Fruit fly (Drosophila melanogaster) whole organism, prepupa: ENCODE measurements around the gene CG9951.

Experiments used
- Blimp-1 ChIP-seq: fragments of 200-800 bp; sonication (Bioruptor generic); optimal IDR thresholded peaks from 3 replicates; lab custom pipeline; 2017; ENCODE audit warnings: missing biosample characterization, missing genetic modification characterization, mild to moderate bottlenecking, moderate library complexity, missing genetic modification reagents
- CG10631 ChIP-seq: fragments of 200-800 bp; sonication (Bioruptor generic); optimal IDR thresholded peaks from 2 replicates; lab custom pipeline; 2016; ENCODE audit warnings: missing biosample characterization, missing genetic modification characterization
- CG11294 ChIP-seq: fragments of 200-800 bp; sonication (Bioruptor generic); IDR thresholded peaks from 2 replicates; pipeline ENCODE4 v1.3.6; 2022; ENCODE audit warnings: missing biosample characterization, missing genetic modification characterization
- CG16779 ChIP-seq: fragments of 200-800 bp; sonication (Bioruptor generic); optimal IDR thresholded peaks from 3 replicates; lab custom pipeline; 2017; ENCODE audit warnings: missing biosample characterization, mild to moderate bottlenecking, missing genetic modification characterization
- CG3032 ChIP-seq: fragments of 200-800 bp; optimal IDR thresholded peaks from 2 replicates; lab custom pipeline; 2019; ENCODE audit warnings: missing biosample characterization, mild to moderate bottlenecking, missing genetic modification characterization, moderate library complexity
- CG6163 ChIP-seq: fragments of 200-800 bp; sonication (Bioruptor generic); IDR thresholded peaks from 3 replicates; pipeline ENCODE4 v1.3.6; 2022; ENCODE audit warnings: missing biosample characterization, missing genetic modification characterization
- CG6276 ChIP-seq: fragments of 200-800 bp; sonication (Bioruptor generic); optimal IDR thresholded peaks from 2 replicates; lab custom pipeline; 2017; ENCODE audit warnings: missing biosample characterization, mild to moderate bottlenecking, missing genetic modification characterization
- CG6808 ChIP-seq: fragments of 200-800 bp; sonication (Bioruptor generic); optimal IDR thresholded peaks from 3 replicates; lab custom pipeline; 2017; ENCODE audit warnings: missing biosample characterization, missing genetic modification characterization, mild to moderate bottlenecking, moderate library complexity, missing genetic modification reagents
- CG8319 ChIP-seq: fragments of 200-800 bp; sonication (Bioruptor generic); optimal IDR thresholded peaks from 3 replicates; lab custom pipeline; 2016; ENCODE audit warnings: missing biosample characterization, missing genetic modification characterization
- CG8632 ChIP-seq: fragments of 200-800 bp; sonication (Bioruptor generic); optimal IDR thresholded peaks from 3 replicates; lab custom pipeline; 2016; ENCODE audit warnings: missing biosample characterization, missing genetic modification characterization
- Eip75B ChIP-seq: fragments of 200-800 bp; sonication (Bioruptor generic); optimal IDR thresholded peaks from 3 replicates; lab custom pipeline; 2016; ENCODE audit warnings: missing biosample characterization, missing genetic modification characterization
- Eip78C ChIP-seq: fragments of 200-800 bp; sonication (Bioruptor generic); peaks from one replicate; lab custom pipeline; 2016; ENCODE audit warnings: missing biosample characterization, missing genetic modification characterization
- Eip93F ChIP-seq: fragments of 200-800 bp; sonication (Bioruptor generic); optimal IDR thresholded peaks from 2 replicates; lab custom pipeline; 2016; ENCODE audit warnings: missing biosample characterization, mild to moderate bottlenecking, missing genetic modification characterization
- Ets21C ChIP-seq: fragments of 200-800 bp; sonication (Bioruptor generic); optimal IDR thresholded peaks from 3 replicates; lab custom pipeline; 2016; ENCODE audit warnings: missing biosample characterization, missing genetic modification characterization
- Hr38 ChIP-seq: sonication (Bioruptor generic); optimal IDR thresholded peaks from 2 replicates; lab custom pipeline; 2016; ENCODE audit warnings: missing biosample characterization, missing genetic modification characterization
- Hr39 ChIP-seq: fragments of 200-800 bp; sonication (Bioruptor generic); optimal IDR thresholded peaks from 2 replicates; lab custom pipeline; 2016; ENCODE audit warnings: missing biosample characterization, missing genetic modification characterization
- Lpt ChIP-seq: fragments of 200-800 bp; sonication (Bioruptor generic); optimal IDR thresholded peaks from 3 replicates; lab custom pipeline; 2016; ENCODE audit warnings: missing biosample characterization, missing genetic modification characterization
- OdsH ChIP-seq: fragments of 200-800 bp; sonication (Bioruptor generic); optimal IDR thresholded peaks from 3 replicates; lab custom pipeline; 2016; ENCODE audit warnings: missing biosample characterization, missing genetic modification characterization
- Smox ChIP-seq: fragments of 200-800 bp; sonication (Bioruptor generic); optimal IDR thresholded peaks from 3 replicates; lab custom pipeline; 2016; ENCODE audit warnings: missing biosample characterization, missing genetic modification characterization
- Sox102F ChIP-seq: fragments of 200-800 bp; sonication (Bioruptor generic); optimal IDR thresholded peaks from 2 replicates; lab custom pipeline; 2016; ENCODE audit warnings: missing biosample characterization, mild to moderate bottlenecking, missing genetic modification characterization
- Sox14 ChIP-seq: fragments of 200-800 bp; sonication (Bioruptor generic); optimal IDR thresholded peaks from 3 replicates; lab custom pipeline; 2016; ENCODE audit warnings: missing biosample characterization, missing genetic modification characterization
- Sox15 ChIP-seq: fragments of 200-800 bp; sonication (Bioruptor generic); optimal IDR thresholded peaks from 3 replicates; lab custom pipeline; 2016; ENCODE audit warnings: missing biosample characterization, missing genetic modification characterization
- cyc ChIP-seq: fragments of 200-800 bp; sonication (Bioruptor generic); optimal IDR thresholded peaks from 3 replicates; lab custom pipeline; 2016; ENCODE audit warnings: missing biosample characterization, missing genetic modification characterization
- dsx ChIP-seq: fragments of 200-800 bp; optimal IDR thresholded peaks from 3 replicates; lab custom pipeline; 2019; ENCODE audit warnings: missing biosample characterization, mild to moderate bottlenecking, missing genetic modification characterization, moderate library complexity; ENCODE audit not compliant: poor library complexity, severe bottlenecking
- eg ChIP-seq: fragments of 200-800 bp; sonication (Bioruptor generic); IDR thresholded peaks from 3 replicates; pipeline ENCODE4 v1.3.6; 2022; ENCODE audit warnings: missing biosample characterization, missing genetic modification characterization
- esn ChIP-seq: fragments of 200-800 bp; sonication (Bioruptor generic); optimal IDR thresholded peaks from 2 replicates; lab custom pipeline; 2016; ENCODE audit warnings: missing biosample characterization, mild to moderate bottlenecking, missing genetic modification characterization, moderate library complexity
- fd59A ChIP-seq: fragments of 200-800 bp; sonication (Bioruptor generic); optimal IDR thresholded peaks from 2 replicates; lab custom pipeline; 2017; ENCODE audit warnings: missing biosample characterization, mild to moderate bottlenecking, missing genetic modification characterization, missing genetic modification reagents
- fd85E ChIP-seq: fragments of 200-800 bp; sonication (Bioruptor generic); optimal IDR thresholded peaks from 3 replicates; lab custom pipeline; 2016; ENCODE audit warnings: missing biosample characterization, missing genetic modification characterization
- lz ChIP-seq: fragments of 200-800 bp; sonication (Bioruptor generic); optimal IDR thresholded peaks from 3 replicates; lab custom pipeline; 2016; ENCODE audit warnings: missing biosample characterization, missing genetic modification characterization
- net ChIP-seq: fragments of 200-800 bp; sonication (Bioruptor generic); optimal IDR thresholded peaks from 3 replicates; lab custom pipeline; 2016; ENCODE audit warnings: missing biosample characterization, missing genetic modification characterization
- pdm3 ChIP-seq: fragments of 200-800 bp; sonication (Bioruptor generic); optimal IDR thresholded peaks from 3 replicates; lab custom pipeline; 2016; ENCODE audit warnings: missing biosample characterization, missing genetic modification characterization
- spab ChIP-seq: fragments of 200-800 bp; sonication (Bioruptor generic); optimal IDR thresholded peaks from 2 replicates; lab custom pipeline; 2017; ENCODE audit warnings: missing biosample characterization, mild to moderate bottlenecking, missing genetic modification characterization, missing genetic modification reagents
- ss ChIP-seq, 2 experiments: fragments of 200-800 bp; sonication (Bioruptor generic); optimal IDR thresholded peaks; 2 replicates in 1 of 2; 3 replicates in 1 of 2; lab custom pipeline; 2017 to 2018; ENCODE audit warnings: mild to moderate bottlenecking in 2 of 2, missing biosample characterization in 2 of 2, missing genetic modification characterization in 2 of 2, moderate library complexity in 1 of 2
- svp ChIP-seq: fragments of 200-800 bp; sonication (Bioruptor generic); peaks from one replicate; lab custom pipeline; 2016; ENCODE audit warnings: missing biosample characterization, missing genetic modification characterization
- topi ChIP-seq: fragments of 200-800 bp; sonication (Bioruptor generic); optimal IDR thresholded peaks from 3 replicates; lab custom pipeline; 2016; ENCODE audit warnings: missing biosample characterization, missing genetic modification characterization

Gene CG9951

DNA sequence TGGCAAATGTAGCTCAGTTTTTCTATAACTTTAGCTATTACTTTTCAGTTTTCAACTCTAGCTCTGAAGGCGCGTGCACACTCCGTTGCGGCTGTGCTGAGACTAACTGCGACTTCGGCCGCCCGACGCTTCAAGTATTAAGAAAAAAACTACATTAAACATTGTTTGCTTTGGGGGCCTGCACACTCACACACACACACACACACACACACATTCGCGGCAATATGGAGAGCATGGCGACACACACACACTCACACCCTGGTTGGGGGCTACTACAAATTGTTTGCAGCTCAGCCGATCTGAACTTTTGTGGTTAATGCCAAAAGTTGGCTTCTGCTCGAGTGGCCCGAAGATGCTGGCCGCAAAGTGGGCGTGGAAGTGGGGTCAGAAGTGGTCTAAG, 34.0 kb upstream of the CG9951 start, which contains the start of gene CG13024:
Gene CG13024 (minus strand): TSS at position 108 of the 400 bp plus-strand sequence.
- TF ChIP-seq cyc (GFP tag; lab: Kevin White, UChicago) (no peak), OdsH (GFP tag; lab: Kevin White, UChicago) (no peak), Lpt (no peak), pdm3 (no peak), net (GFP tag; lab: Kevin White, UChicago) (no peak), Sox15 (GFP tag; lab: Kevin White, UChicago) (no peak)

DNA sequence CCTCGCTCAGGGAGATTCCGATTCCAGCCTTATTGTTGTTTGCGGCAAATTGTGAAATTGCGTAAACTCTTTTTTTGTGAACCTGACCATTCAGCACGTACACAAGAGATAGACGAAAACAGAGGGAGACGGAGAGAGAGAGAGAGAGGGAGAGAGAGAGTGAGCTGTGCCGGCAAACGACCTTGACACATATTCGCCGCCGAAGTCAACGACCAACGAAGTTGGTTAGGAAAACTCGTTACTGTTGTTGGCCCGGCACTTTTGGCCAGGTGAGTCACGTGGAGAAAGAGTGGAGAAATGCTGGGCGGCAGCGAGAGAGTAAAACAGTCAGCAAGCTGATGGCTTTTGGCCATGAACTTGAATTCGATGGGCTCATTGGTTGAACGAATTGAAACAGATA, 33.0 kb upstream of the CG9951 start:
- TF ChIP-seq Blimp-1 (peak; percentile 34), OdsH (GFP tag; lab: Kevin White, UChicago) (no peak), Eip75B (GFP tag; lab: Kevin White, UChicago) (peak; percentile 27), CG3032 (tag; lab: Kevin White, UChicago) (no peak)

DNA sequence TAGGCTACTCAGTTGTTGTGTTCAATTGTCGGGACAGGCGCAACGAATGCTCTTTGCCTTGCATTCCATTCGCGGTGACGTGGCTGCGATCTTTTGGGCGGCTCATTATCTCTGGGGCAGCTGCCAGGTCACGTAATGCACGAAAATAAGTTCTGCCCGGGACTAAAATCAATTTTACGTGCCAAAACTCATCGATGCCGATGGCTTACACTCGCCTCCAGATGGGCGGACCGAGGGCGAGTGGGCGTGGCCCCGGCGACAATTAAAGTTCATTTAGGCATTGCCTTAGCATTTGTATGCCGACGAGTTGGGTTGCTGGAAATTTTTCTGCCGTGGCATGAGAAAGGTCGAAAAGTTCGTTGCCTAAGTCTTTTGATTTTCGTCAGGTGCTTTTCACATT, 26.2 kb upstream of the CG9951 start:
- TF ChIP-seq Blimp-1 (no peak), lz (GFP tag; lab: Kevin White, UChicago) (no peak), CG8632 (GFP tag; lab: Kevin White, UChicago) (no peak), CG11294 (no peak), CG6163 (GFP tag; lab: Robert Waterston, UW) (no peak), CG8319 (GFP tag; lab: Kevin White, UChicago) (no peak), fd59A (GFP tag; lab: Kevin White, UChicago) (no peak), CG3032 (tag; lab: Kevin White, UChicago) (no peak), Hr38 (no peak), svp (no peak), Ets21C (GFP tag; lab: Kevin White, UChicago) (no peak), CG10631 (no peak), Sox15 (GFP tag; lab: Kevin White, UChicago) (no peak), net (GFP tag; lab: Kevin White, UChicago) (no peak), OdsH (GFP tag; lab: Kevin White, UChicago) (no peak), eg (GFP tag; lab: Robert Waterston, UW) (no peak), esn (GFP tag; lab: Kevin White, UChicago) (no peak), fd85E (GFP tag; lab: Kevin White, UChicago) (no peak), Eip93F (GFP tag; lab: Kevin White, UChicago) (no peak)
- TF ChIP-seq, all 60 proteins: peak for 0

dm6 chr3L:16840540-16840939, 22.4 kb upstream of the CG9951 start:
- TF ChIP-seq Eip78C (GFP tag; lab: Kevin White, UChicago): peak; percentile 66
- TF ChIP-seq spab (GFP tag; lab: Kevin White, UChicago): peak; percentile 16
- no peak for TF ChIP-seq Hr39 (GFP tag; lab: Kevin White, UChicago)
- TF ChIP-seq esn (GFP tag; lab: Kevin White, UChicago): no peak
- peak; percentile 5 for TF ChIP-seq CG3032 (tag; lab: Kevin White, UChicago)
- no peak for TF ChIP-seq CG16779 (tag; lab: Kevin White, UChicago)
- peak; percentile 5 for TF ChIP-seq CG6808
- TF ChIP-seq Smox (GFP tag; lab: Kevin White, UChicago): no peak
- TF ChIP-seq CG8632 (GFP tag; lab: Kevin White, UChicago): peak; percentile 3
- TF ChIP-seq ss (GFP tag; optimal IDR thresholded peaks at IDR 0.05; lab: Kevin White, UChicago): peak in 1 of 2 experiments; percentile 22
- TF ChIP-seq pdm3: peak; percentile 7
- TF ChIP-seq CG6276 (GFP tag; lab: Kevin White, UChicago): no peak
- TF ChIP-seq, all 60 proteins: peak for 7

- peak; percentile 54 for TF ChIP-seq dsx (GFP tag; lab: Kevin White, UChicago)
- peak; percentile 50 for TF ChIP-seq Sox14
- no peak for TF ChIP-seq topi
- no peak for TF ChIP-seq svp
- peak; percentile 11 for TF ChIP-seq lz (GFP tag; lab: Kevin White, UChicago)
- peak; percentile 19 for TF ChIP-seq CG3032 (tag; lab: Kevin White, UChicago)
- peak; percentile 99 for TF ChIP-seq CG6808
- no peak for TF ChIP-seq Sox102F (GFP tag; lab: Kevin White, UChicago)
- TF ChIP-seq Eip78C (GFP tag; lab: Kevin White, UChicago): peak; percentile 62
- TF ChIP-seq, all 60 proteins: peak for 6
These were observed 20.8 kb upstream of the CG9951 start, which contains the start of gene TSG101 for dm6 chr3L:16842087-16842567. Gene TSG101 (plus strand): TSS chr3L:16842294.
